Fruit fly (Drosophila melanogaster): Measurements from ENCODE around the gene CG43861.

CG43861 gene

dm6 chr2L:19935085-19935846 is 81.8 kb downstream of the CG43861 start (continued):
- peak; percentile 52; the same call in 1 of the 2 replicates for TF ChIP-seq Atf6 (GFP tag; IDR thresholded peaks at IDR 0.05)
- TF ChIP-seq gro (GFP tag; optimal IDR thresholded peaks at IDR 0.05): peak; percentile 36
- no peak for TF ChIP-seq Poxn (GFP tag; IDR thresholded peaks at IDR 0.05)
- no peak for TF ChIP-seq CG10565 (GFP tag; optimal IDR thresholded peaks at IDR 0.05)
- no peak for TF ChIP-seq CG14710 (tag; optimal IDR thresholded peaks at IDR 0.05)
- no peak for TF ChIP-seq inv (GFP tag; IDR thresholded peaks at IDR 0.05; ENCODE audit: partially characterized antibody)
- no peak for TF ChIP-seq vnd (GFP tag; IDR thresholded peaks at IDR 0.05; ENCODE audit: partially characterized antibody)
- no peak for TF ChIP-seq en (GFP tag; optimal IDR thresholded peaks at IDR 0.05)
- TF ChIP-seq so (GFP tag; IDR thresholded peaks at IDR 0.05): peak; percentile 49; the same call in 1 of the 3 replicates
- no peak for TF ChIP-seq Usf (GFP tag; optimal IDR thresholded peaks at IDR 0.05)
- TF ChIP-seq Max (GFP tag; optimal IDR thresholded peaks at IDR 0.05): no peak
- TF ChIP-seq CG12236 (GFP tag; optimal IDR thresholded peaks at IDR 0.05): no peak
- no peak for TF ChIP-seq Taf1 (GFP tag; IDR thresholded peaks at IDR 0.05)
- peak; percentile 51 for TF ChIP-seq NFAT (GFP tag; IDR thresholded peaks at IDR 0.05)
- TF ChIP-seq NC2β (GFP tag; optimal IDR thresholded peaks at IDR 0.05): no peak
- peak; percentile 6 for TF ChIP-seq CG6813 (GFP tag; optimal IDR thresholded peaks at IDR 0.05)
- TF ChIP-seq HHEX (GFP tag; optimal IDR thresholded peaks at IDR 0.05): peak; percentile 46
- no peak for TF ChIP-seq CG4617 (GFP tag; optimal IDR thresholded peaks at IDR 0.05; ENCODE audit: borderline replicate concordance)
- no peak for TF ChIP-seq bigmax (GFP tag; optimal IDR thresholded peaks at IDR 0.05)
- no peak for TF ChIP-seq mam (GFP tag; optimal IDR thresholded peaks at IDR 0.05)
- no peak for TF ChIP-seq Aef1 (GFP tag; IDR thresholded peaks at IDR 0.05)
- TF ChIP-seq toy (GFP tag; IDR thresholded peaks at IDR 0.05): no peak
- TF ChIP-seq CG4360 (GFP tag; IDR thresholded peaks at IDR 0.05): no peak
- peak; percentile 70 for TF ChIP-seq HmgZ (tag; optimal IDR thresholded peaks at IDR 0.05)
- peak; percentile 80; the same call in 2 of the 3 replicates for TF ChIP-seq ci (GFP tag; IDR thresholded peaks at IDR 0.05)
- no peak for TF ChIP-seq Fer3 (tag; optimal IDR thresholded peaks at IDR 0.05)
- TF ChIP-seq prd (optimal IDR thresholded peaks at IDR 0.05): no peak
- no peak for TF ChIP-seq prd (GFP tag; IDR thresholded peaks at IDR 0.05)
- TF ChIP-seq Ets97D (GFP tag; optimal IDR thresholded peaks at IDR 0.05): no peak
- TF ChIP-seq Med (GFP tag): peak; percentile 87
- peak in 1 of 2 experiments; percentile 76 for TF ChIP-seq insv (GFP tag; optimal IDR thresholded peaks at IDR 0.05)
- peak in 1 of 3 experiments; percentile 39 for TF ChIP-seq Stat92E (GFP tag; optimal IDR thresholded peaks at IDR 0.05)
- peak; percentile 80 for TF ChIP-seq CG12769 (tag; optimal IDR thresholded peaks at IDR 0.05)
- TF ChIP-seq ERR (GFP tag; optimal IDR thresholded peaks at IDR 0.05): peak; percentile 10
- no peak for TF ChIP-seq aop (GFP tag; IDR thresholded peaks at IDR 0.05)
- TF ChIP-seq CG10267 (tag; optimal IDR thresholded peaks at IDR 0.05): no peak
- peak; percentile 49 for TF ChIP-seq CG15269 (tag; optimal IDR thresholded peaks at IDR 0.05)
- no peak for TF ChIP-seq pita (GFP tag; optimal IDR thresholded peaks at IDR 0.05)
- no peak for TF ChIP-seq dmrt11E (tag; optimal IDR thresholded peaks at IDR 0.05)
- no peak for TF ChIP-seq Sry-β (GFP tag; optimal IDR thresholded peaks at IDR 0.05)
- no peak for TF ChIP-seq CG33557 (GFP tag; optimal IDR thresholded peaks at IDR 0.05)
- TF ChIP-seq hbn (GFP tag; IDR thresholded peaks at IDR 0.05; ENCODE audit: partially characterized antibody): no peak
- TF ChIP-seq tgo (GFP tag; IDR thresholded peaks at IDR 0.05): no peak
- TF ChIP-seq CG6654 (GFP tag; optimal IDR thresholded peaks at IDR 0.05): no peak
- no peak for TF ChIP-seq Ptx1 (GFP tag; IDR thresholded peaks at IDR 0.05)
- TF ChIP-seq CG14050 (GFP tag; IDR thresholded peaks at IDR 0.05): 0 out of 3 replicates have a peak, but pooled peaks have one; percentile 21
- TF ChIP-seq CG3281 (GFP tag; optimal IDR thresholded peaks at IDR 0.05): peak; percentile 11
- TF ChIP-seq tap (tag; optimal IDR thresholded peaks at IDR 0.05): peak; percentile 29
- TF ChIP-seq CkIIα-i1 (GFP tag; IDR thresholded peaks at IDR 0.05): no peak

Measured in whole organism, embryonic.